Worm (Caenorhabditis elegans) whole organism, mixed stage, embryonic: ENCODE data around the gene Y116F11B.7.

Experiments used
- mab-5 ChIP-seq: fragments of 150-350 bp; optimal IDR thresholded peaks from 2 replicates; lab custom pipeline; 2014; ENCODE audit warnings: missing biosample characterization, missing genetic modification characterization
- mls-2 ChIP-seq: sonication (generic microtip); optimal IDR thresholded peaks from 2 replicates; lab custom pipeline; 2016; ENCODE audit warnings: mild to moderate bottlenecking, missing genetic modification characterization, moderate library complexity, missing compliant biosample characterization
- nhr-237 ChIP-seq: fragments of 150-350 bp; optimal IDR thresholded peaks from 2 replicates; lab custom pipeline; 2014; ENCODE audit warnings: missing biosample characterization, missing genetic modification characterization
- nhr-76 ChIP-seq: sonication (generic microtip); optimal IDR thresholded peaks from 2 replicates; lab custom pipeline; 2017; ENCODE audit warnings: missing biosample characterization, missing genetic modification characterization

- no peak for TF ChIP-seq nhr-237 (tag; lab: Kevin White, UChicago)
- TF ChIP-seq mab-5 (tag; lab: Kevin White, UChicago), result no peak
- TF ChIP-seq nhr-76, result no peak
- no peak for TF ChIP-seq mls-2 (tag; lab: Kevin White, UChicago)
Measured at ce11 chrV:19853610-19854009, 5.5 kb downstream of the Y116F11B.7 start.
